Fruit fly (Drosophila melanogaster): ENCODE results near the gene Sox21b.

Sox21b gene

dm6 chr3L:14166271-14166670, 35.1 kb upstream of the Sox21b start (continued):
- TF ChIP-seq CG32772 (GFP tag; IDR thresholded peaks at IDR 0.05) (peak; percentile 25; the same call in 1 of the 2 replicates), Chrac-16 (GFP tag; optimal IDR thresholded peaks at IDR 0.05) (peak; percentile 39), B-H1 (GFP tag; IDR thresholded peaks at IDR 0.05) (no peak), Hr3 (GFP tag; optimal IDR thresholded peaks at IDR 0.05) (peak; percentile 22), sisA (GFP tag; IDR thresholded peaks at IDR 0.05) (peak; percentile 44; the same call in 1 of the 2 replicates), Hsf (GFP tag; optimal IDR thresholded peaks at IDR 0.05) (peak; percentile 7), sens-2 (GFP tag; IDR thresholded peaks at IDR 0.05) (0 out of 2 replicates have a peak, but pooled peaks have one; percentile 33), CG14860 (GFP tag; IDR thresholded peaks at IDR 0.05; ENCODE audit: partially characterized antibody) (0 out of 3 replicates have a peak, but pooled peaks have one; percentile 24), Fer3 (tag; optimal IDR thresholded peaks at IDR 0.05) (no peak), pan (optimal IDR thresholded peaks at IDR 0.05) (peak in 1 of 2 experiments; percentile 26), pan (GFP tag; optimal IDR thresholded peaks at IDR 0.05 in 1 of 2, IDR thresholded peaks at IDR 0.05 in 1 of 2) (peak in 1 of 2 experiments; percentile 34), NC2β (GFP tag; optimal IDR thresholded peaks at IDR 0.05) (peak; percentile 31), Med (GFP tag) (peak; percentile 84), lola (GFP tag; optimal IDR thresholded peaks at IDR 0.05) (peak in 1 of 3 experiments; percentile 58), grau (tag; optimal IDR thresholded peaks at IDR 0.05) (peak; percentile 37), HHEX (GFP tag; optimal IDR thresholded peaks at IDR 0.05) (no peak), Mad (GFP tag; optimal IDR thresholded peaks at IDR 0.05) (peak; percentile 9), Ada2b (GFP tag; IDR thresholded peaks at IDR 0.05) (no peak; the same call in 1 of the 2 replicates), CG17359 (tag; optimal IDR thresholded peaks at IDR 0.05) (peak; percentile 24), Abd-B (GFP tag; optimal IDR thresholded peaks at IDR 0.05) (peak; percentile 20), Xbp1 (GFP tag; optimal IDR thresholded peaks at IDR 0.05) (peak; percentile 50), CG12219 (GFP tag; optimal IDR thresholded peaks at IDR 0.05) (no peak), pb (GFP tag; optimal IDR thresholded peaks at IDR 0.05) (no peak), klu (GFP tag; IDR thresholded peaks at IDR 0.05) (no peak), CG32767 (GFP tag; IDR thresholded peaks at IDR 0.05) (peak; percentile 52; the same call in 1 of the 2 replicates), CG17361 (GFP tag; IDR thresholded peaks at IDR 0.05) (no peak), vvl (GFP tag; IDR thresholded peaks at IDR 0.05) (peak; percentile 61; the same call in 1 of the 2 replicates), bsh (GFP tag; optimal IDR thresholded peaks at IDR 0.05) (peak in 1 of 2 experiments; percentile 75), CG10979 (tag; optimal IDR thresholded peaks at IDR 0.05) (peak; percentile 66), Ssrp (tag; optimal IDR thresholded peaks at IDR 0.05) (peak; percentile 45), oc (tag; optimal IDR thresholded peaks at IDR 0.05) (no peak), Tbp (GFP tag; optimal IDR thresholded peaks at IDR 0.05) (no peak), H15 (GFP tag; IDR thresholded peaks at IDR 0.05) (no peak), ci (GFP tag; IDR thresholded peaks at IDR 0.05) (peak; percentile 77; the same call in 2 of the 3 replicates), jing (GFP tag; optimal IDR thresholded peaks at IDR 0.05) (peak; percentile 36), usp (GFP tag; optimal IDR thresholded peaks at IDR 0.05) (no peak), Pdp1 (GFP tag; optimal IDR thresholded peaks at IDR 0.05) (peak in 1 of 2 experiments; percentile 38), chm (GFP tag; IDR thresholded peaks at IDR 0.05) (peak; percentile 28; the same call in 1 of the 2 replicates), CG10654 (GFP tag; optimal IDR thresholded peaks at IDR 0.05) (peak; percentile 15), CG2202 (tag; optimal IDR thresholded peaks at IDR 0.05) (peak; percentile 12), luna (GFP tag; optimal IDR thresholded peaks at IDR 0.05) (no peak), croc (GFP tag; conservative IDR thresholded peaks at IDR 0.05) (peak; percentile 32; the same call in 2 of the 3 replicates), CG12299 (tag; optimal IDR thresholded peaks at IDR 0.05) (no peak), ewg (GFP tag; optimal IDR thresholded peaks at IDR 0.05) (peak; percentile 28), Camta (GFP tag; optimal IDR thresholded peaks at IDR 0.05) (peak; percentile 19), CG34422 (GFP tag; IDR thresholded peaks at IDR 0.05) (0 out of 3 replicates have a peak, but pooled peaks have one; percentile 12), CG31441 (GFP tag; IDR thresholded peaks at IDR 0.05) (peak; percentile 29; the same call in 1 of the 2 replicates), sc (optimal IDR thresholded peaks at IDR 0.05) (no peak), sc (GFP tag; optimal IDR thresholded peaks at IDR 0.05) (no peak), CG1024 (GFP tag; IDR thresholded peaks at IDR 0.05) (no peak), dmrt99B (tag; optimal IDR thresholded peaks at IDR 0.05) (peak; percentile 12)
